Fruit fly (Drosophila melanogaster) whole organism, adult: Measurements from ENCODE around the gene CG42269.

Source experiments
- CG11617 ChIP-seq: fragments of 200-800 bp; sonication (Bioruptor generic); optimal IDR thresholded peaks from 2 replicates; lab custom pipeline; 2017; ENCODE audit warnings: mild to moderate bottlenecking, missing biosample characterization, missing genetic modification reagents, missing genetic modification characterization
- CG12768 ChIP-seq: fragments of 200-800 bp; sonication (Bioruptor generic); optimal IDR thresholded peaks from 2 replicates; lab custom pipeline; 2017; ENCODE audit warnings: missing biosample characterization, missing genetic modification characterization, mild to moderate bottlenecking, moderate library complexity, missing genetic modification reagents
- CG14711 ChIP-seq: fragments of 200-800 bp; sonication (Bioruptor generic); optimal IDR thresholded peaks from 2 replicates; lab custom pipeline; 2018; ENCODE audit warnings: missing biosample characterization, mild to moderate bottlenecking, missing genetic modification characterization, moderate library complexity
- CG1620 ChIP-seq: fragments of 200-800 bp; sonication (Bioruptor generic); optimal IDR thresholded peaks from 2 replicates; lab custom pipeline; 2016; ENCODE audit warnings: missing biosample characterization, missing genetic modification characterization
- CG33017 ChIP-seq: fragments of 200-800 bp; sonication (Bioruptor generic); optimal IDR thresholded peaks from 2 replicates; lab custom pipeline; 2018; ENCODE audit warnings: missing biosample characterization, mild to moderate bottlenecking, missing genetic modification characterization, moderate library complexity
- CG5204 ChIP-seq: fragments of 200-800 bp; sonication (Bioruptor generic); optimal IDR thresholded peaks from 2 replicates; lab custom pipeline; 2016; ENCODE audit warnings: missing biosample characterization, missing genetic modification characterization
- CG7045 ChIP-seq: fragments of 200-800 bp; sonication (Bioruptor generic); optimal IDR thresholded peaks from 2 replicates; lab custom pipeline; 2017; ENCODE audit warnings: missing biosample characterization, mild to moderate bottlenecking, missing genetic modification characterization
- CG7101 ChIP-seq: fragments of 200-800 bp; sonication (Bioruptor generic); optimal IDR thresholded peaks from 2 replicates; lab custom pipeline; 2018; ENCODE audit warnings: missing biosample characterization, mild to moderate bottlenecking, missing genetic modification characterization, moderate library complexity
- Clk ChIP-seq: fragments of 200-800 bp; sonication (Bioruptor generic); optimal IDR thresholded peaks from 2 replicates; lab custom pipeline; 2017; ENCODE audit warnings: missing biosample characterization, missing genetic modification characterization
- Crg-1 ChIP-seq: fragments of 200-800 bp; sonication (Bioruptor generic); optimal IDR thresholded peaks from 2 replicates; lab custom pipeline; 2016; ENCODE audit warnings: missing biosample characterization, missing genetic modification characterization
- Hr96 ChIP-seq: fragments of 200-800 bp; sonication (Bioruptor generic); optimal IDR thresholded peaks from 2 replicates; lab custom pipeline; 2016; ENCODE audit warnings: missing biosample characterization, missing genetic modification characterization
- Mnt ChIP-seq: fragments of 200-800 bp; sonication (Bioruptor generic); optimal IDR thresholded peaks from 2 replicates; lab custom pipeline; 2016; ENCODE audit warnings: missing biosample characterization, mild to moderate bottlenecking, missing genetic modification characterization
- bab1 ChIP-seq: fragments of 200-800 bp; sonication (Bioruptor generic); optimal IDR thresholded peaks from 3 replicates; lab custom pipeline; 2019; ENCODE audit warnings: missing biosample characterization, mild to moderate bottlenecking, missing genetic modification characterization, moderate library complexity
- cic ChIP-seq: fragments of 200-800 bp; sonication (Bioruptor generic); optimal IDR thresholded peaks from 2 replicates; lab custom pipeline; 2017; ENCODE audit warnings: missing biosample characterization, mild to moderate bottlenecking, missing genetic modification characterization, moderate library complexity
- cnc ChIP-seq, 2 experiments: fragments of >200 bp; optimal IDR thresholded peaks; 2 replicates each; lab custom pipeline; 2017
- kay ChIP-seq: fragments of 200-800 bp; sonication (Bioruptor generic); peaks from one replicate; lab custom pipeline; 2016; ENCODE audit warnings: missing biosample characterization, missing genetic modification characterization, borderline replicate concordance
- ovo ChIP-seq: fragments of 200-800 bp; sonication (Bioruptor generic); optimal IDR thresholded peaks from 2 replicates; lab custom pipeline; 2016; ENCODE audit warnings: missing biosample characterization, missing genetic modification characterization
- pad ChIP-seq: fragments of 200-800 bp; sonication (Bioruptor generic); optimal IDR thresholded peaks from 3 replicates; lab custom pipeline; 2017; ENCODE audit warnings: missing biosample characterization, missing genetic modification characterization, mild to moderate bottlenecking, moderate library complexity, missing genetic modification reagents
- tj ChIP-seq: fragments of 200-800 bp; sonication (Bioruptor generic); optimal IDR thresholded peaks from 3 replicates; lab custom pipeline; 2017; ENCODE audit warnings: missing biosample characterization, mild to moderate bottlenecking, missing genetic modification characterization, moderate library complexity
- toe ChIP-seq: fragments of 200-800 bp; sonication (Bioruptor generic); optimal IDR thresholded peaks from 2 replicates; lab custom pipeline; 2016; ENCODE audit warnings: missing biosample characterization, missing genetic modification characterization

The CG42269 gene

dm6 chr3L:6070119-6070518 is 4.0 kb downstream of the CG42269 start:
- TF ChIP-seq CG12768 (GFP tag; lab: Kevin White, UChicago), result no peak
- TF ChIP-seq Hr96 (GFP tag; lab: Kevin White, UChicago), result no peak
- no peak for TF ChIP-seq pad
- no peak for TF ChIP-seq cnc (optimal IDR thresholded peaks at IDR 0.05; lab: Kevin White, UChicago)
- no peak for TF ChIP-seq bab1 (GFP tag; lab: Kevin White, UChicago)
- no peak for TF ChIP-seq CG7045 (GFP tag; lab: Kevin White, UChicago)
- TF ChIP-seq CG33017 (tag; lab: Kevin White, UChicago), result no peak
- no peak for TF ChIP-seq CG14711 (tag; lab: Kevin White, UChicago)
- TF ChIP-seq cic (GFP tag; lab: Kevin White, UChicago), result no peak
- TF ChIP-seq Mnt, result no peak
- TF ChIP-seq CG5204 (GFP tag; lab: Kevin White, UChicago), result no peak
- no peak for TF ChIP-seq CG1620
- TF ChIP-seq Crg-1 (GFP tag; lab: Kevin White, UChicago), result no peak
- TF ChIP-seq toe (GFP tag; lab: Kevin White, UChicago), result no peak

DNA sequence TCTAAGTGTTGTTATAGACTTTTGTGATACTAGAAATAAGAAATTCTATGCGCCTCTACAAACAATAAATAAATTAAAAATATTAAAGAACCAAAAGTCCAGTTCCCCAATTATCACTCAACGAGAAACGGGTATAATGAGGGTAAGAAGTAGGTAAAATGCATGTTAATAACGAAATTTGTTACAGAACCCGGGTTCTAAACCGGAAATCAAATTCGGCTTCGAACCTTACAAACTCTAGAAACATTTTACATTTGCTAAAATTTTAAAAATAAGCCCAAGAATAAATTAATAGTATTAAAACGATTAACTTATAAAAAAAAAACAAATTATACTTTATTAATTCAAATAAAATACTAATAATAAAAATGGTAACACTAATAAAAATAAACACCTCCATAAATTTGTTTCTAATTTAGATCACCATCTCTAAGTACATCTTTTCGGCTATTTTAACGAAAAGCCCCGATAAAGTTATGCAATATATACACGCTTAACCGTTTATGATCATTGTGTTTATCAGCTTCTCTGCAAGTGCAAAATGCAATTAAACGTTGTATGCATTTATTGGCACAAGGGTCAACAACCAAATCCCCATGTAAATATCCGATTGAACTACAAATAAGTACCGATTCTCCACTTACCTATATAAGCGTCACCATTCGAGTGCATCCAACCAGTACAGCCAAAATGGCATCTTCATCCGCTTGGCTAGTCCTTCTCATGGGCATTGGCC is 5.5 kb downstream of the CG42269 start, which contains the start of gene CG6602:
TSS of gene CG6602 (plus strand) at position 686 of the 736 bp plus-strand sequence.
- TF ChIP-seq CG7045 (GFP tag; lab: Kevin White, UChicago) (peak; percentile 67), Crg-1 (GFP tag; lab: Kevin White, UChicago) (no peak), Clk (GFP tag; lab: Kevin White, UChicago) (no peak), cic (GFP tag; lab: Kevin White, UChicago) (no peak), CG5204 (GFP tag; lab: Kevin White, UChicago) (no peak), toe (GFP tag; lab: Kevin White, UChicago) (no peak), CG33017 (tag; lab: Kevin White, UChicago) (no peak), CG11617 (GFP tag; lab: Kevin White, UChicago) (peak; percentile 2), cnc (optimal IDR thresholded peaks at IDR 0.05; lab: Kevin White, UChicago) (no peak), bab1 (GFP tag; lab: Kevin White, UChicago) (peak; percentile 43), Mnt (peak; percentile 20), CG14711 (tag; lab: Kevin White, UChicago) (peak; percentile 26), Hr96 (GFP tag; lab: Kevin White, UChicago) (peak; percentile 33), ovo (GFP tag; lab: Kevin White, UChicago) (no peak), kay (GFP tag; lab: Kevin White, UChicago) (peak; percentile 17), CG1620 (peak; percentile 37), tj (GFP tag; lab: Kevin White, UChicago) (no peak), pad (peak; percentile 30), CG12768 (GFP tag; lab: Kevin White, UChicago) (no peak), CG7101 (peak; percentile 34)

- TF ChIP-seq cnc (optimal IDR thresholded peaks at IDR 0.05; lab: Kevin White, UChicago), result no peak
- TF ChIP-seq CG33017 (tag; lab: Kevin White, UChicago), result peak; percentile 10
- peak; percentile 54 for TF ChIP-seq bab1 (GFP tag; lab: Kevin White, UChicago)
- no peak for TF ChIP-seq kay (GFP tag; lab: Kevin White, UChicago)
- TF ChIP-seq toe (GFP tag; lab: Kevin White, UChicago), result peak; percentile 73
- no peak for TF ChIP-seq ovo (GFP tag; lab: Kevin White, UChicago)
- TF ChIP-seq Mnt, result peak; percentile 46
- TF ChIP-seq CG7045 (GFP tag; lab: Kevin White, UChicago), result peak; percentile 46
- peak; percentile 63 for TF ChIP-seq CG1620
- peak; percentile 24 for TF ChIP-seq CG12768 (GFP tag; lab: Kevin White, UChicago)
- peak; percentile 52 for TF ChIP-seq Crg-1 (GFP tag; lab: Kevin White, UChicago)
- peak; percentile 56 for TF ChIP-seq CG7101
- TF ChIP-seq Clk (GFP tag; lab: Kevin White, UChicago), result peak; percentile 40
- no peak for TF ChIP-seq tj (GFP tag; lab: Kevin White, UChicago)
- TF ChIP-seq CG14711 (tag; lab: Kevin White, UChicago), result peak; percentile 23
- TF ChIP-seq cic (GFP tag; lab: Kevin White, UChicago), result peak; percentile 1
- peak; percentile 49 for TF ChIP-seq CG5204 (GFP tag; lab: Kevin White, UChicago)
- TF ChIP-seq pad, result peak; percentile 25
- TF ChIP-seq CG11617 (GFP tag; lab: Kevin White, UChicago), result peak; percentile 32
- TF ChIP-seq Hr96 (GFP tag; lab: Kevin White, UChicago), result peak; percentile 71
These were observed 9.0 kb downstream of the CG42269 start, which contains the start of the genes CG13295 and CG6610 for dm6 chr3L:6074975-6075692. Gene CG13295, minus strand, starts transcription at chr3L:6075245. Gene CG6610, plus strand, starts transcription at chr3L:6075536.

- TF ChIP-seq Mnt (no peak), Crg-1 (GFP tag; lab: Kevin White, UChicago) (no peak), cnc (optimal IDR thresholded peaks at IDR 0.05; lab: Kevin White, UChicago) (no peak), CG7045 (GFP tag; lab: Kevin White, UChicago) (no peak), cic (GFP tag; lab: Kevin White, UChicago) (no peak), CG12768 (GFP tag; lab: Kevin White, UChicago) (no peak), CG1620 (no peak), Clk (GFP tag; lab: Kevin White, UChicago) (no peak)
These were observed 10.3 kb downstream of the CG42269 start, which contains the start of gene ssp6 for dm6 chr3L:6076429-6076828. Gene ssp6, plus strand, starts transcription at chr3L:6076722.

dm6 chr3L:6082561-6082960 is 16.5 kb downstream of the CG42269 start, which contains the start of gene CG13293:
Gene CG13293, plus strand, starts transcription at chr3L:6082883.
- TF ChIP-seq Mnt, result no peak
- no peak for TF ChIP-seq ovo (GFP tag; lab: Kevin White, UChicago)
- no peak for TF ChIP-seq Crg-1 (GFP tag; lab: Kevin White, UChicago)
- TF ChIP-seq CG33017 (tag; lab: Kevin White, UChicago), result no peak
- no peak for TF ChIP-seq cnc (optimal IDR thresholded peaks at IDR 0.05; lab: Kevin White, UChicago)
- TF ChIP-seq CG7101, result no peak
- no peak for TF ChIP-seq Clk (GFP tag; lab: Kevin White, UChicago)
- no peak for TF ChIP-seq CG5204 (GFP tag; lab: Kevin White, UChicago)
- no peak for TF ChIP-seq CG12768 (GFP tag; lab: Kevin White, UChicago)
- TF ChIP-seq toe (GFP tag; lab: Kevin White, UChicago), result no peak
- no peak for TF ChIP-seq cic (GFP tag; lab: Kevin White, UChicago)
